Fruit fly (Drosophila melanogaster): ENCODE results near the gene sstn.

The sstn gene

DNA sequence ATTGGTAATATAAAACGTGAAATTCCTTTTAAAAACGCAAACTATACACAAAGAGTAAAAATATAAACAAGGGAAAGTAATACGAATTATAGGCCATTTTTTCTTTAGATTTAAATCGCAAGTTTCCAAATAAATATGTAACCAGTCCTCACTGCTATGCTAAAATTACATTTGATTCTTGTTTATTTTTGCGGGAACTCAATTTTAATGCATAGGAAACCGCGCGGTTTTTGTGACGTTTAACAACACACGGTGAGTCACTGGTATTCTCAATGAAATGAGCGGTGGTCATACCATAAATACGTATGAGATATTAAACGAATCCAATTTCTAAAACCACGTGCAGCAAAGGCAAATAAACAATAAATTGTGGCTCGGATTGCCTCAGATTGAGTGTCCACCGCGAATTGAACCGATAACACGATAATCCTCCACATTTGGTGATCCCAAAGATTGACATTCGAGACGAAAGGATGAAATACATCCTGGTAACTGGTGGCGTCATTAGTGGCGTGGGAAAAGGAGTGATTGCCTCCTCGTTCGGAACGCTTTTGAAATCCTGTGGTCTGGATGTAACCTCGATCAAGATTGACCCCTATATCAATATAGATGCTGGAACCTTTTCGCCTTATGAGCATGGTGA is 3.5 kb upstream of the sstn start, which contains the start of gene Ctps (continued):
- peak; percentile 2 for TF ChIP-seq phol (tag; optimal IDR thresholded peaks at IDR 0.05)
- peak; percentile 41 for TF ChIP-seq CG12391 (tag; optimal IDR thresholded peaks at IDR 0.05)
- TF ChIP-seq cas (GFP tag; IDR thresholded peaks at IDR 0.05) = no peak
- TF ChIP-seq CG9797 (GFP tag; optimal IDR thresholded peaks at IDR 0.05) = peak; percentile 65
- peak; percentile 65 for TF ChIP-seq MESR4 (GFP tag; optimal IDR thresholded peaks at IDR 0.05)
- peak; percentile 76 for TF ChIP-seq dm (GFP tag; optimal IDR thresholded peaks at IDR 0.05)
- TF ChIP-seq HLH3B (GFP tag; IDR thresholded peaks at IDR 0.05) = no peak
- TF ChIP-seq Bgb (GFP tag; IDR thresholded peaks at IDR 0.05; ENCODE audit: partially characterized antibody) = no peak
- TF ChIP-seq pzg (GFP tag; optimal IDR thresholded peaks at IDR 0.05) = peak; percentile 75
- TF ChIP-seq CkIIα-i1 (GFP tag; IDR thresholded peaks at IDR 0.05) = no peak
- TF ChIP-seq vvl (GFP tag; IDR thresholded peaks at IDR 0.05) = 0 out of 2 replicates have a peak, but pooled peaks have one; percentile 40
- peak; percentile 40; the same call in 1 of the 2 replicates for TF ChIP-seq sob (GFP tag; IDR thresholded peaks at IDR 0.05)
- peak; percentile 28 for TF ChIP-seq CG11504 (tag; optimal IDR thresholded peaks at IDR 0.05)
- TF ChIP-seq CG8290 (GFP tag; optimal IDR thresholded peaks at IDR 0.05) = no peak
- peak in 1 of 2 experiments; percentile 61 for TF ChIP-seq CG8290 (tag; optimal IDR thresholded peaks at IDR 0.05)
- TF ChIP-seq Chrac-16 (GFP tag; optimal IDR thresholded peaks at IDR 0.05) = peak; percentile 16
- TF ChIP-seq nau (GFP tag; optimal IDR thresholded peaks at IDR 0.05) = peak; percentile 25
- peak; percentile 24 for TF ChIP-seq CG12659 (GFP tag; optimal IDR thresholded peaks at IDR 0.05)
- TF ChIP-seq Taf1 (GFP tag; IDR thresholded peaks at IDR 0.05) = no peak
- no peak for TF ChIP-seq Lhr (GFP tag; optimal IDR thresholded peaks at IDR 0.05)
- TF ChIP-seq HmgZ (tag; optimal IDR thresholded peaks at IDR 0.05) = peak; percentile 25
- peak; percentile 21 for TF ChIP-seq mam (GFP tag; optimal IDR thresholded peaks at IDR 0.05)
- peak; percentile 15 for TF ChIP-seq Sry-δ (GFP tag; optimal IDR thresholded peaks at IDR 0.05)
- TF ChIP-seq CG34422 (GFP tag; IDR thresholded peaks at IDR 0.05) = peak; percentile 27; the same call in 1 of the 3 replicates
- peak; percentile 17; the same call in 1 of the 2 replicates for TF ChIP-seq CG9932 (GFP tag; IDR thresholded peaks at IDR 0.05)
- TF ChIP-seq CG7786 (GFP tag; optimal IDR thresholded peaks at IDR 0.05) = peak; percentile 29
- TF ChIP-seq sens (GFP tag) = peak; percentile 67
- no peak for TF ChIP-seq CG18599 (GFP tag; optimal IDR thresholded peaks at IDR 0.05)
- 0 out of 2 replicates have a peak, but pooled peaks have one; percentile 16 for TF ChIP-seq peb (GFP tag; IDR thresholded peaks at IDR 0.05)
- peak; percentile 38; the same call in 1 of the 3 replicates for TF ChIP-seq row (GFP tag; IDR thresholded peaks at IDR 0.05)
- no peak for TF ChIP-seq Hr3 (GFP tag; optimal IDR thresholded peaks at IDR 0.05)
- peak; percentile 5 for TF ChIP-seq caup (GFP tag; optimal IDR thresholded peaks at IDR 0.05; ENCODE audit: severe bottlenecking)
- TF ChIP-seq Med (GFP tag) = peak; percentile 91
- TF ChIP-seq CG4617 (GFP tag; optimal IDR thresholded peaks at IDR 0.05; ENCODE audit: borderline replicate concordance) = peak; percentile 38
- peak; percentile 93 for TF ChIP-seq CG10267 (tag; optimal IDR thresholded peaks at IDR 0.05)
- peak; percentile 20 for TF ChIP-seq Fer3 (tag; optimal IDR thresholded peaks at IDR 0.05)
- 0 out of 3 replicates have a peak, but pooled peaks have one; percentile 7 for TF ChIP-seq z (GFP tag; IDR thresholded peaks at IDR 0.05)
- TF ChIP-seq Myb (GFP tag; optimal IDR thresholded peaks at IDR 0.05) = peak; percentile 43
- TF ChIP-seq CG17802 (tag; optimal IDR thresholded peaks at IDR 0.05) = peak; percentile 7
- peak; percentile 2 for TF ChIP-seq CG12769 (tag; optimal IDR thresholded peaks at IDR 0.05)
- no peak for TF ChIP-seq Ada2b (GFP tag; IDR thresholded peaks at IDR 0.05)
- peak; percentile 66 for TF ChIP-seq CG1603 (tag; optimal IDR thresholded peaks at IDR 0.05)
- peak; percentile 62 for TF ChIP-seq Ets97D (GFP tag; optimal IDR thresholded peaks at IDR 0.05)
- peak; percentile 50 for TF ChIP-seq MBD-R2 (GFP tag; IDR thresholded peaks at IDR 0.05)
- TF ChIP-seq Xrp1 (GFP tag; IDR thresholded peaks at IDR 0.05) = 0 out of 2 replicates have a peak, but pooled peaks have one; percentile 12
- peak; percentile 64 for TF ChIP-seq CG15514 (GFP tag; optimal IDR thresholded peaks at IDR 0.05)
- peak; percentile 28; the same call in 1 of the 2 replicates for TF ChIP-seq unc-4 (GFP tag; IDR thresholded peaks at IDR 0.05; ENCODE audit: partially characterized antibody)
- peak; percentile 27 for TF ChIP-seq Hmr (GFP tag; optimal IDR thresholded peaks at IDR 0.05)
- TF ChIP-seq tin (GFP tag; optimal IDR thresholded peaks at IDR 0.05) = peak; percentile 7
